Worm (Caenorhabditis elegans): Measurements from ENCODE around the gene pcp-5.

Gene pcp-5

DNA sequence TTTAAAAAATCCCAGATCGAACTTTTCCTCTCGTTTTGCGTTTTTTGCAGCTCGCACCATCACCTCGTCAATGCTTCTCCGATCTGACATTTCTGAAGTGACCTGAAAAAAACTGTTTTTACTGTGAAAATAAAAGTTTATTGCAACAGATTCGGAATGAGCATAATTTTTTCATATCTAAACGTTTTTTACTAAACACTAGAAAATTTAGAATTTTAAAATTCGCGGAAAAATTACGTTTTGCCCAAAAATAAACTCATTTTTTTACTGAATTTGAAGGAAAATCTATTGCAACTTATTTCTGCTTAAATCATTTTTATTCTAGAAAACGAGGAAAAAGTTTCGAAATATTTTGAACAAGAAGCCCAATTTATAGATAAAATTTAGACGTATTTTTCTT, 24.5 kb downstream of the pcp-5 start, which contains the start of gene ZK688.9:
TSS of gene ZK688.9 (minus strand) at position 101 of the 400 bp plus-strand sequence.
- no peak for TF ChIP-seq zag-1 (tag; optimal IDR thresholded peaks at IDR 0.05)
- no peak for TF ChIP-seq hpl-2 (GFP tag; optimal IDR thresholded peaks at IDR 0.05)
- no peak for TF ChIP-seq grh-1 (GFP tag; IDR thresholded peaks at IDR 0.05)
- no peak for TF ChIP-seq elt-3 (tag; optimal IDR thresholded peaks at IDR 0.05)
- no peak for TF ChIP-seq sup-37 (GFP tag; optimal IDR thresholded peaks at IDR 0.05)
- no peak for TF ChIP-seq mdl-1 (tag; optimal IDR thresholded peaks at IDR 0.05)
- no peak for TF ChIP-seq ceh-90 (tag; optimal IDR thresholded peaks at IDR 0.05)
- TF ChIP-seq nhr-12 (tag; optimal IDR thresholded peaks at IDR 0.05) = no peak
- TF ChIP-seq rnt-1 (tag; optimal IDR thresholded peaks at IDR 0.05) = no peak
- TF ChIP-seq xbp-1 (tag; optimal IDR thresholded peaks at IDR 0.05) = no peak
- no peak for TF ChIP-seq blmp-1 (tag; optimal IDR thresholded peaks at IDR 0.05)
- no peak for TF ChIP-seq snpc-4 (tag; optimal IDR thresholded peaks at IDR 0.05)
- TF ChIP-seq swsn-7 (tag; optimal IDR thresholded peaks at IDR 0.05) = no peak
- no peak for TF ChIP-seq ceh-88 (GFP tag; IDR thresholded peaks at IDR 0.05)
- no peak for TF ChIP-seq Y116A8C.19 (tag; optimal IDR thresholded peaks at IDR 0.05; ENCODE audit: borderline replicate concordance)
- TF ChIP-seq unc-86 (tag; optimal IDR thresholded peaks at IDR 0.05) = no peak
- no peak for TF ChIP-seq vab-15 (tag; optimal IDR thresholded peaks at IDR 0.05)

DNA sequence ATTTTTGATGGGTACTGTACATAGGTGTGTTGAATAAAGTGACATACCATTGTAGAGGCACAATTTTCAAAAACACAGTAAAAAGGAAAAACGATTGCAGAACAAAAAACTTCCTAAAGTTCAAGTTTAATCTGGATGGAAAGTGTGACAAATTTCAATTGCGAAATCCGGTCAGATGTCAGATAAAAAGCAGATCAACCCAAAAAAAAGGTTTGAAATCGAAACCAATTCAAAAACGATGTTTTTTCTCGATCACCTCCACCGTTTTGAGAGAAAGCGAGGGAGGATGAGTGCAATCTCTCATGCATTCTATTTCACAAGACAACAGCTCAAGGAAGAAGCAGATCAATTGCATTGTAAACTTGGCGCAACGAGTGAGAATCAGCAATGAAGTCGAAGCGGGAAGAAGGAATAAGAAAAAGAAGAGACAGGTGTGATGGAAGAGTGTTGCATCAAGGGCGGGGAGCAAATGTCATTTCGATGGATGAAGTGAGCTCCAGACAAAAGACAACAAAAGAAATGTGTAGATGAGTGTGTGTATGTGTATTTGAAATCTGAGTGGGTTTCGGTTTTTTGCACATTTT, 27.2 kb downstream of the pcp-5 start:
- TF ChIP-seq ztf-11 (tag; optimal IDR thresholded peaks at IDR 0.05) (no peak), lin-14 (GFP tag; optimal IDR thresholded peaks at IDR 0.05) (peak; percentile 78), efl-3 (GFP tag; optimal IDR thresholded peaks at IDR 0.05) (no peak), nhr-20 (tag; optimal IDR thresholded peaks at IDR 0.05) (peak; percentile 27), dsc-1 (tag; optimal IDR thresholded peaks at IDR 0.05) (peak; percentile 50), nhr-71 (tag; optimal IDR thresholded peaks at IDR 0.05) (peak; percentile 46), isw-1 (GFP tag; IDR thresholded peaks at IDR 0.05) (no peak), ceh-82 (tag; optimal IDR thresholded peaks at IDR 0.05) (no peak), blmp-1 (tag; optimal IDR thresholded peaks at IDR 0.05) (no peak), hlh-17 (GFP tag; optimal IDR thresholded peaks at IDR 0.05; ENCODE audit: borderline replicate concordance) (no peak), efl-1 (optimal IDR thresholded peaks at IDR 0.05) (no peak), efl-1 (GFP tag; optimal IDR thresholded peaks at IDR 0.05 in 1 of 2) (peak in 1 of 2 experiments; percentile 61), snu-23 (GFP tag; optimal IDR thresholded peaks at IDR 0.05) (peak; percentile 20), unc-130 (tag; optimal IDR thresholded peaks at IDR 0.05) (peak; percentile 21), rnt-1 (tag; optimal IDR thresholded peaks at IDR 0.05) (peak; percentile 53), lsy-2 (tag; optimal IDR thresholded peaks at IDR 0.05) (peak in 1 of 2 experiments; percentile 54), fkh-8 (tag; optimal IDR thresholded peaks at IDR 0.05) (no peak), nhr-19 (GFP tag; conservative IDR thresholded peaks at IDR 0.05) (peak; percentile 10; the same call in 1 of the 2 replicates)

DNA sequence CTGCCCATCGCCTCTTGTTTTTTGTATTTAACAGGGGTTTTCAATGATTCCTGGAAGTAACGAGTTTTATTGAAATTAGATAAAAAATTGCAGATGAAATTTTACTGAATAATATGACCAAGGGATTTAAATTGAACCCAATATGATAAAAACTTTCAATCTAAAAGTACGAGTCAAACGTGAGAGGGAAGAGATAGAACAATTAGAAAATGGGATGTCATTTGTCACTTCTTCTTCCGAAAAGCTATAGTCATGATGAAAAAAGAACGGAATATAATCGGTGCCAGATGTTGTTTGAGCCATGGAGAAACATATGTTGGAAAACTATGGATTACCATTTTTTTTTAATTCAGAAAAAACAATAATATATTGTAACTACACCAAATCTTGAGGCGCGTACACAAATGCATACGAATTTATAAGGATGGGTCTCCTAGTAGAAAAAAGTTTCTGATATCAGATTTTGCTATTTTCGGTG, 28.5 kb downstream of the pcp-5 start, which contains the start of gene sup-18:
TSS of gene sup-18 (minus strand) at position 51 of the 478 bp plus-strand sequence.
- TF ChIP-seq snpc-4 (tag; optimal IDR thresholded peaks at IDR 0.05) (no peak), C16A3.4 (tag; optimal IDR thresholded peaks at IDR 0.05) (no peak), dsc-1 (tag; optimal IDR thresholded peaks at IDR 0.05) (peak; percentile 87), sup-37 (GFP tag; optimal IDR thresholded peaks at IDR 0.05) (no peak), fkh-4 (tag; optimal IDR thresholded peaks at IDR 0.05; ENCODE audit: borderline replicate concordance) (peak; percentile 59), fkh-10 (GFP tag; optimal IDR thresholded peaks at IDR 0.05) (no peak), nhr-77 (tag; optimal IDR thresholded peaks at IDR 0.05) (no peak)

DNA sequence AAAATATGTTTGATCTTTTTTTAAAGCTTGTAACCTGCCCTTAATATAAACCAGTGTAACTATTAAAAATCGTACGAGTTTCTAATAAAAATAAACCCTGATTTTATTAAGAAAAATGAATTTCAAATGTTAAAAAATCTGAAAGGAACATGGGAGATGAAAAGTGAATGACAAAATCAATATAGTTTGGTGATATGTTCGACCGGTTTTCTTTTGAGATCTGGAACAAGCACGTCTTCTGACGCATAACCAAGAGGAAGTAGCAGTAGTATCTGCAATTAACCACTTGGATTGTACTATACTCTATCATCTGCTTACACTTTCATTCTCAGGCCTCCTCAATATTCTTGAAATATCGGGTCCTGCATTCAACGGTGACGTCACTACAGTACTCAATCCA, 30.3 kb downstream of the pcp-5 start:
- TF ChIP-seq nhr-237 (tag; optimal IDR thresholded peaks at IDR 0.05) (no peak), mef-2 (tag; optimal IDR thresholded peaks at IDR 0.05) (no peak), nhr-11 (tag; optimal IDR thresholded peaks at IDR 0.05) (no peak), pag-3 (tag; optimal IDR thresholded peaks at IDR 0.05; ENCODE audit: borderline replicate concordance, insufficient read depth) (no peak), ceh-88 (GFP tag; IDR thresholded peaks at IDR 0.05) (no peak), ceh-63 (GFP tag; optimal IDR thresholded peaks at IDR 0.05) (no peak), sptf-1 (tag; optimal IDR thresholded peaks at IDR 0.05) (no peak), irx-1 (tag; optimal IDR thresholded peaks at IDR 0.05) (no peak), snu-23 (GFP tag; optimal IDR thresholded peaks at IDR 0.05) (no peak), swsn-7 (tag; optimal IDR thresholded peaks at IDR 0.05) (no peak), F16B12.6 (tag; optimal IDR thresholded peaks at IDR 0.05) (no peak), ztf-4 (tag; optimal IDR thresholded peaks at IDR 0.05) (no peak), egl-27 (tag; optimal IDR thresholded peaks at IDR 0.05) (no peak), hlh-4 (tag; optimal IDR thresholded peaks at IDR 0.05) (no peak), ztf-11 (tag; optimal IDR thresholded peaks at IDR 0.05) (no peak), lsy-2 (tag; optimal IDR thresholded peaks at IDR 0.05) (no peak)

Data from whole organism, L1 larva.